Fruit fly (Drosophila melanogaster): ENCODE results near the gene ATP6AP2.

Gene ATP6AP2

DNA sequence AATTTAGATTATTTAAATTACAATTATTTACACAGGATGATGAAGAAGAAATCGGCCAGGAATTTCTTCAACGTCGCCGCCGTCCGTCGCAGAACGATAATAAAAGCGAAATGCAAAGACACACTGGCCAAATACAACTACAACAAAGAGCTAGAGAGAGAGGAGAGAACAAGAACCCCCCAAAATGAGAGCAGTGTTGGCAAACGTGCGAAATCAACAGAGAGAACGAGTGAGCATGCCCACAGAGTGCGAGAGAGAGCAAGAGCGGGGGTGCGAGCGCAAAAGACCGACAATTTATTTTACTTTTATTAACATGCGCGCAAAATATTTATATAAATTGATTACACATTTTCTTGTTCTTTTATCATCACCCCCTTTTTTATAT, 23.6 kb upstream of the ATP6AP2 start (continued):
- TF ChIP-seq Rfx (GFP tag; IDR thresholded peaks at IDR 0.05) (peak; percentile 18; the same call in 1 of the 2 replicates), wek (GFP tag; optimal IDR thresholded peaks at IDR 0.05) (peak; percentile 39), B-H2 (GFP tag; optimal IDR thresholded peaks at IDR 0.05) (peak; percentile 47), CG1602 (GFP tag; optimal IDR thresholded peaks at IDR 0.05) (no peak), CG13296 (GFP tag; optimal IDR thresholded peaks at IDR 0.05) (peak; percentile 63), sd (tag; optimal IDR thresholded peaks at IDR 0.05) (peak; percentile 35), Chrac-16 (GFP tag; optimal IDR thresholded peaks at IDR 0.05) (no peak), CG7987 (GFP tag; optimal IDR thresholded peaks at IDR 0.05) (peak; percentile 34), hbn (GFP tag; IDR thresholded peaks at IDR 0.05; ENCODE audit: partially characterized antibody) (peak; percentile 42), Med (GFP tag) (peak; percentile 90), z (GFP tag; IDR thresholded peaks at IDR 0.05) (0 out of 3 replicates have a peak, but pooled peaks have one; percentile 19), CG11695 (GFP tag; IDR thresholded peaks at IDR 0.05) (0 out of 3 replicates have a peak, but pooled peaks have one; percentile 8), ewg (GFP tag; optimal IDR thresholded peaks at IDR 0.05) (peak; percentile 97), insv (GFP tag; optimal IDR thresholded peaks at IDR 0.05) (peak in 1 of 2 experiments; percentile 6), pnt (GFP tag; optimal IDR thresholded peaks at IDR 0.05) (no peak), CG1832 (GFP tag; optimal IDR thresholded peaks at IDR 0.05) (peak; percentile 32), dysf (GFP tag; IDR thresholded peaks at IDR 0.05) (peak; percentile 16; the same call in 1 of the 3 replicates), CG10543 (GFP tag; optimal IDR thresholded peaks at IDR 0.05) (peak; percentile 50), chinmo (GFP tag; IDR thresholded peaks at IDR 0.05; ENCODE audit: partially characterized antibody) (peak; percentile 74; the same call in 2 of the 4 replicates), sob (GFP tag; IDR thresholded peaks at IDR 0.05) (peak; percentile 23; the same call in 1 of the 2 replicates), CG34224 (GFP tag; IDR thresholded peaks at IDR 0.05; ENCODE audit: partially characterized antibody) (peak; percentile 45; the same call in 1 of the 3 replicates), Deaf1 (tag; optimal IDR thresholded peaks at IDR 0.05) (peak; percentile 24), nerfin-2 (GFP tag; IDR thresholded peaks at IDR 0.05; ENCODE audit: partially characterized antibody) (no peak), CG15269 (tag; optimal IDR thresholded peaks at IDR 0.05) (no peak), lov (optimal IDR thresholded peaks at IDR 0.05) (no peak), lov (GFP tag; IDR thresholded peaks at IDR 0.05) (0 out of 3 replicates have a peak, but pooled peaks have one; percentile 27), Dbx (GFP tag; IDR thresholded peaks at IDR 0.05) (peak; percentile 37; the same call in 1 of the 3 replicates), Hand (GFP tag; optimal IDR thresholded peaks at IDR 0.05) (peak; percentile 33), CG3281 (GFP tag; optimal IDR thresholded peaks at IDR 0.05) (peak; percentile 22), CG16815 (GFP tag; optimal IDR thresholded peaks at IDR 0.05) (no peak), CG4360 (GFP tag; IDR thresholded peaks at IDR 0.05) (peak; percentile 64), CG10462 (GFP tag; optimal IDR thresholded peaks at IDR 0.05) (no peak), D19A (tag; optimal IDR thresholded peaks at IDR 0.05) (peak; percentile 28), MTF-1 (GFP tag; optimal IDR thresholded peaks at IDR 0.05; ENCODE audit: borderline replicate concordance) (peak; percentile 38), CG32532 (GFP tag; IDR thresholded peaks at IDR 0.05) (peak; percentile 74), CG6813 (GFP tag; optimal IDR thresholded peaks at IDR 0.05) (no peak), CG14014 (GFP tag; IDR thresholded peaks at IDR 0.05) (peak; percentile 31; the same call in 1 of the 2 replicates), CG13287 (GFP tag; IDR thresholded peaks at IDR 0.05; ENCODE audit: partially characterized antibody) (peak; percentile 11; the same call in 1 of the 2 replicates), caup (GFP tag; optimal IDR thresholded peaks at IDR 0.05; ENCODE audit: severe bottlenecking) (peak; percentile 44), Bteb2 (GFP tag; optimal IDR thresholded peaks at IDR 0.05) (peak; percentile 3), gro (GFP tag; optimal IDR thresholded peaks at IDR 0.05) (peak; percentile 9), lbe (GFP tag; optimal IDR thresholded peaks at IDR 0.05) (peak; percentile 37), odd (GFP tag; optimal IDR thresholded peaks at IDR 0.05) (peak; percentile 28), CG15514 (GFP tag; optimal IDR thresholded peaks at IDR 0.05) (peak; percentile 47), CG2120 (GFP tag; optimal IDR thresholded peaks at IDR 0.05) (peak; percentile 18), stwl (tag; optimal IDR thresholded peaks at IDR 0.05) (peak; percentile 7), trem (tag; optimal IDR thresholded peaks at IDR 0.05) (peak; percentile 31), CG8290 (GFP tag; optimal IDR thresholded peaks at IDR 0.05) (no peak), CG8290 (tag; optimal IDR thresholded peaks at IDR 0.05) (peak in 1 of 2 experiments; percentile 11)
